Worm (Caenorhabditis elegans) whole organism, L4/young adult: ENCODE results near the gene srlf-37.

Experiments
- W03F9.2 ChIP-seq: fragments of 150-350 bp; optimal IDR thresholded peaks from 2 replicates; lab custom pipeline; 2014; ENCODE audit warnings: missing biosample characterization, missing genetic modification characterization
- dao-5 ChIP-seq: sonication (generic microtip); optimal IDR thresholded peaks from 2 replicates; lab custom pipeline; 2016; ENCODE audit warnings: missing genotype, missing genetic modification characterization, moderate library complexity, missing compliant biosample characterization
- him-1 ChIP-seq: sonication (generic microtip); optimal IDR thresholded peaks from 2 replicates; lab custom pipeline; 2016; ENCODE audit warnings: missing genotype, missing genetic modification reagents, missing genetic modification characterization, missing compliant biosample characterization

DNA sequence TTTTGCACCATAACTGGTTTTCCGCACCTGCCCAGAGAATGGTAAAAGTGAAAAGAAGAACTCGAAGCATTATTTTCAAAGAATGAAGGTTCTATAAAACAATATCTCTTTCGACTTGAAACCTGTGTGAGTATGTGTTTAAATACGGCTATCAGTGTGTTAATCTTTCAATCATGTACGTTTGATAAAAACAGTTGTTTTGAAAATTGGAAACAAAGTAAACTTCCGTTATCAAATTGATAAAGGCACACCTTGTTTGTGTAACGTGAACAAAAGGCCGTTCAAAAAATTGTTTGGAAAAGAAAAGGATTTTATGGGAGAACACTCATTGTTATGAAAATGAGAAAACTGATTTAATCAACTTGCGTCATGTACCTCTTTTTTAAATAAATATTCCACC lies 22.3 kb upstream of the srlf-37 start, which contains the start of gene F48G7.7:
- TF ChIP-seq him-1 (tag; lab: Kevin White, UChicago), result no peak
- no peak for TF ChIP-seq W03F9.2 (tag; lab: Kevin White, UChicago)
- TF ChIP-seq dao-5, result no peak
